Worm (Caenorhabditis elegans) whole organism, L1 larva: Measurements from ENCODE around the gene tra-1.

Source experiments
- C04F5.9 ChIP-seq: sonication (generic microtip); optimal IDR thresholded peaks from 2 replicates; lab custom pipeline; 2016; ENCODE audit warnings: missing genetic modification characterization, missing compliant biosample characterization
- aha-1 ChIP-seq: fragments of 150-350 bp; optimal IDR thresholded peaks from 2 replicates; lab custom pipeline; 2014; ENCODE audit warnings: missing biosample characterization, missing genetic modification characterization
- aly-2 ChIP-seq: fragments of 150-350 bp; optimal IDR thresholded peaks from 2 replicates; lab custom pipeline; 2014; ENCODE audit warnings: missing biosample characterization, missing genetic modification characterization
- blmp-1 ChIP-seq: fragments of 150-350 bp; optimal IDR thresholded peaks from 2 replicates; lab custom pipeline; 2014; ENCODE audit warnings: missing biosample characterization, missing genetic modification characterization
- ceh-63 ChIP-seq: fragments of 200-800 bp; sonication (Bioruptor generic); optimal IDR thresholded peaks from 2 replicates; lab custom pipeline; 2018; ENCODE audit warnings: mild to moderate bottlenecking, missing genetic modification characterization, missing compliant biosample characterization
- ceh-90 ChIP-seq: sonication (generic microtip); optimal IDR thresholded peaks from 2 replicates; lab custom pipeline; 2016; ENCODE audit warnings: missing genetic modification characterization, missing compliant biosample characterization
- ces-1 ChIP-seq: fragments of 150-350 bp; optimal IDR thresholded peaks from 2 replicates; lab custom pipeline; 2014; ENCODE audit warnings: missing biosample characterization, missing genetic modification reagents, missing genetic modification characterization
- dpl-1 ChIP-seq, 3 experiments: fragments of 150-350 bp in 2 of 3; sonication (generic microtip) in 1 of 3; optimal IDR thresholded peaks; 2 replicates each; lab custom pipeline; 2014 to 2017; ENCODE audit warnings: missing biosample characterization in 3 of 3, missing genetic modification characterization in 3 of 3, missing genetic modification reagents in 3 of 3
- efl-3 ChIP-seq: fragments of 200-800 bp; sonication (Bioruptor generic); optimal IDR thresholded peaks from 2 replicates; lab custom pipeline; 2018; ENCODE audit warnings: mild to moderate bottlenecking, missing genetic modification characterization, missing compliant biosample characterization
- egl-27 ChIP-seq, 2 experiments: fragments of 150-350 bp in 1 of 2; sonication (generic microtip); optimal IDR thresholded peaks; 3 replicates each; lab custom pipeline; 2017 to 2018; ENCODE audit warnings: missing biosample characterization in 2 of 2, missing genetic modification characterization in 2 of 2, missing genetic modification reagents in 2 of 2
- elt-3 ChIP-seq, 6 experiments: fragments of 150-350 bp in 1 of 6; sonication (generic microtip); optimal IDR thresholded peaks; 2 replicates each; lab custom pipeline; 2017 to 2018; ENCODE audit warnings: missing biosample characterization in 6 of 6, missing genetic modification characterization in 6 of 6, inconsistent platforms in 1 of 6
- ets-5 ChIP-seq: fragments of 200-800 bp; sonication (Bioruptor generic); IDR thresholded peaks from 2 replicates; pipeline ENCODE4 v1.3.6; 2022; ENCODE audit warnings: missing genetic modification characterization, missing compliant biosample characterization
- fkh-10 ChIP-seq: sonication (generic microtip); optimal IDR thresholded peaks from 2 replicates; lab custom pipeline; 2017; ENCODE audit warnings: missing biosample characterization, missing genetic modification reagents, missing genetic modification characterization
- fkh-4 ChIP-seq: sonication (generic microtip); optimal IDR thresholded peaks from 2 replicates; lab custom pipeline; 2016; ENCODE audit warnings: missing compliant biosample characterization, missing genetic modification characterization, borderline replicate concordance
- hlh-17 ChIP-seq: fragments of 200-800 bp; sonication (Bioruptor generic); optimal IDR thresholded peaks from 2 replicates; lab custom pipeline; 2018; ENCODE audit warnings: missing genetic modification characterization, mild to moderate bottlenecking, missing compliant biosample characterization, moderate library complexity, borderline replicate concordance
- hlh-4 ChIP-seq: sonication (generic microtip); optimal IDR thresholded peaks from 2 replicates; lab custom pipeline; 2016; ENCODE audit warnings: mild to moderate bottlenecking, missing genetic modification characterization, missing compliant biosample characterization
- irx-1 ChIP-seq: sonication (generic microtip); optimal IDR thresholded peaks from 2 replicates; lab custom pipeline; 2016; ENCODE audit warnings: missing genetic modification characterization, missing compliant biosample characterization
- lin-14 ChIP-seq: fragments of 200-800 bp; sonication (Bioruptor generic); optimal IDR thresholded peaks from 2 replicates; lab custom pipeline; 2018; ENCODE audit warnings: mild to moderate bottlenecking, missing genetic modification characterization, moderate library complexity, missing compliant biosample characterization
- lin-35 ChIP-seq, 2 experiments: fragments of 150-350 bp; optimal IDR thresholded peaks; 2 replicates each; lab custom pipeline; 2014; ENCODE audit warnings: missing biosample characterization in 2 of 2, missing genetic modification characterization in 2 of 2, missing genetic modification reagents in 2 of 2
- lin-39 ChIP-seq: fragments of 150-350 bp; optimal IDR thresholded peaks from 2 replicates; lab custom pipeline; 2014; ENCODE audit warnings: missing biosample characterization, missing genetic modification reagents, missing genetic modification characterization
- lir-3 ChIP-seq: sonication (generic microtip); optimal IDR thresholded peaks from 2 replicates; lab custom pipeline; 2016; ENCODE audit warnings: mild to moderate bottlenecking, missing genetic modification characterization, moderate library complexity, missing compliant biosample characterization; ENCODE audit not compliant: poor library complexity
- mdl-1 ChIP-seq, 2 experiments: fragments of 150-350 bp; optimal IDR thresholded peaks; 2 replicates each; lab custom pipeline; 2014 to 2017; ENCODE audit warnings: missing biosample characterization in 2 of 2, missing genetic modification characterization in 2 of 2, inconsistent platforms in 1 of 2
- mep-1 ChIP-seq: fragments of 150-350 bp; optimal IDR thresholded peaks from 2 replicates; lab custom pipeline; 2014; ENCODE audit warnings: missing biosample characterization, missing genetic modification characterization
- nhr-11 ChIP-seq: fragments of 150-350 bp; optimal IDR thresholded peaks from 2 replicates; lab custom pipeline; 2014; ENCODE audit warnings: missing biosample characterization, missing genetic modification characterization
- nhr-12 ChIP-seq: sonication (generic microtip); optimal IDR thresholded peaks from 2 replicates; lab custom pipeline; 2017; ENCODE audit warnings: missing biosample characterization, missing genetic modification characterization
- nhr-20 ChIP-seq: sonication (generic microtip); optimal IDR thresholded peaks from 2 replicates; lab custom pipeline; 2016; ENCODE audit warnings: mild to moderate bottlenecking, missing genetic modification characterization, missing compliant biosample characterization
- nhr-237 ChIP-seq: fragments of 150-350 bp; optimal IDR thresholded peaks from 2 replicates; lab custom pipeline; 2014; ENCODE audit warnings: missing biosample characterization, missing genetic modification characterization
- nhr-71 ChIP-seq: sonication (generic microtip); optimal IDR thresholded peaks from 2 replicates; lab custom pipeline; 2016; ENCODE audit warnings: mild to moderate bottlenecking, missing genetic modification characterization, moderate library complexity, missing compliant biosample characterization
- nhr-77 ChIP-seq: fragments of 150-350 bp; optimal IDR thresholded peaks from 2 replicates; lab custom pipeline; 2014; ENCODE audit warnings: missing biosample characterization, missing genetic modification characterization
- nhr-85 ChIP-seq: sonication (generic microtip); peaks from one replicate; lab custom pipeline; 2016; ENCODE audit warnings: missing genetic modification characterization, inconsistent platforms, missing compliant biosample characterization
- pag-3 ChIP-seq: sonication (generic microtip); optimal IDR thresholded peaks from 2 replicates; lab custom pipeline; 2017; ENCODE audit warnings: missing genetic modification characterization, mild to moderate bottlenecking, missing compliant biosample characterization, antibody characterized with exemption, borderline replicate concordance; ENCODE audit not compliant: insufficient read depth
- pax-3 ChIP-seq: fragments of 200-800 bp; sonication (Bioruptor generic); optimal IDR thresholded peaks from 2 replicates; lab custom pipeline; 2018; ENCODE audit warnings: mild to moderate bottlenecking, missing genetic modification characterization, moderate library complexity, missing compliant biosample characterization
- pqm-1 ChIP-seq: sonication (generic microtip); optimal IDR thresholded peaks from 3 replicates; lab custom pipeline; 2017; ENCODE audit warnings: missing biosample characterization, missing genetic modification characterization
- sox-4 ChIP-seq: sonication (generic microtip); optimal IDR thresholded peaks from 2 replicates; lab custom pipeline; 2016; ENCODE audit warnings: missing genetic modification characterization, missing compliant biosample characterization
- sptf-1 ChIP-seq: fragments of 150-350 bp; optimal IDR thresholded peaks from 2 replicates; lab custom pipeline; 2014; ENCODE audit warnings: missing biosample characterization, missing genetic modification characterization
- sup-37 ChIP-seq: fragments of 200-800 bp; sonication (Bioruptor generic); optimal IDR thresholded peaks from 2 replicates; lab custom pipeline; 2018; ENCODE audit warnings: mild to moderate bottlenecking, missing genetic modification characterization, missing compliant biosample characterization
- tlp-1 ChIP-seq: fragments of 150-350 bp; optimal IDR thresholded peaks from 2 replicates; lab custom pipeline; 2014; ENCODE audit warnings: missing biosample characterization, missing genetic modification characterization
- unc-30 ChIP-seq: sonication (generic microtip); optimal IDR thresholded peaks from 2 replicates; lab custom pipeline; 2017; ENCODE audit warnings: missing biosample characterization, missing genetic modification characterization
- unc-62 ChIP-seq: fragments of 150-350 bp; optimal IDR thresholded peaks from 2 replicates; lab custom pipeline; 2014; ENCODE audit warnings: missing biosample characterization, missing genetic modification reagents, missing genetic modification characterization
- unc-98 ChIP-seq: fragments of 200-800 bp; sonication (Bioruptor generic); IDR thresholded peaks from 2 replicates; pipeline ENCODE4 v1.3.6; 2022; ENCODE audit warnings: missing genetic modification characterization, missing compliant biosample characterization
- vab-15 ChIP-seq: sonication (generic microtip); optimal IDR thresholded peaks from 2 replicates; lab custom pipeline; 2017; ENCODE audit warnings: missing genotype, mild to moderate bottlenecking, missing genetic modification characterization, missing compliant biosample characterization
- xbp-1 ChIP-seq: sonication (generic microtip); optimal IDR thresholded peaks from 2 replicates; lab custom pipeline; 2016; ENCODE audit warnings: missing genetic modification characterization, missing compliant biosample characterization
- zag-1 ChIP-seq: fragments of 150-350 bp; optimal IDR thresholded peaks from 2 replicates; lab custom pipeline; 2014; ENCODE audit warnings: missing biosample characterization, missing genetic modification characterization
- ztf-11 ChIP-seq, 2 experiments: sonication (generic microtip); optimal IDR thresholded peaks; 2 replicates each; lab custom pipeline; 2016 to 2017; ENCODE audit warnings: missing genetic modification characterization in 2 of 2, missing biosample characterization in 1 of 2, missing compliant biosample characterization in 1 of 2
- ztf-4 ChIP-seq: fragments of 150-350 bp; optimal IDR thresholded peaks from 2 replicates; lab custom pipeline; 2014; ENCODE audit warnings: missing biosample characterization, missing genetic modification characterization

Gene tra-1

DNA sequence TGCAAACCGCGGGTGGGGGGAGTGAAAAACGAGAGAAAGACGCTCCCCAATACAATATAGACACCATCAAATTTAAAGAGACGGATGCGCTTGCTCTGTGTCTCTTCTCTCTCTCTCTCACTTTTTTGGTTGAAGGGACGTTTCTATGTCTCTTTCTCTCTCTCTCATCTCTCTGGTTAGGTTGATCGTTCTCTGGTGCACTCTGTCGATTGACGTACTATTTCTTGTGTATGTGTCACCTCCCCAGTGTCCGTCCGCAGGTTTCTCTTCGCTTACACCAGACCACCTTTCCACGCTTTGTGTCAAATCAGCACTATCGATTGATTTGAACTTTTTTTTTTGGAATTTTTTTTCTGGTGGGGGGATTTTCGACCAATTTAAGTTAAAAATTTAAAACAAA, 48.4 kb upstream of the tra-1 start (continued):
- no peak for TF ChIP-seq hlh-4 (tag; lab: Kevin White, UChicago)
- no peak for TF ChIP-seq aly-2 (tag; lab: Kevin White, UChicago)
- no peak for TF ChIP-seq sup-37
- peak; percentile 20 for TF ChIP-seq irx-1 (tag; lab: Kevin White, UChicago)
- TF ChIP-seq nhr-77 (tag; lab: Kevin White, UChicago) = peak; percentile 68
- TF ChIP-seq lin-14 (GFP tag; lab: Kevin White, UChicago) = peak; percentile 91
- TF ChIP-seq unc-30 = no peak
- TF ChIP-seq nhr-20 = peak; percentile 84
- TF ChIP-seq egl-27 (tag; optimal IDR thresholded peaks at IDR 0.05; lab: Kevin White, UChicago) = no peak
- TF ChIP-seq ztf-4 = peak; percentile 49
- no peak for TF ChIP-seq pax-3 (tag; lab: Kevin White, UChicago)
- TF ChIP-seq lin-39 (tag; lab: Kevin White, UChicago) = no peak
- no peak for TF ChIP-seq fkh-10 (GFP tag; lab: Kevin White, UChicago)
- TF ChIP-seq elt-3 (tag; optimal IDR thresholded peaks at IDR 0.05; lab: Kevin White, UChicago) = peak in 4 of 6 experiments; percentile 47 to 61 (median 54)
- TF ChIP-seq xbp-1 = peak; percentile 52
- peak; percentile 11 to 51 (median 50) for TF ChIP-seq dpl-1 (GFP tag; optimal IDR thresholded peaks at IDR 0.05; lab: Kevin White, UChicago)
- TF ChIP-seq fkh-4 (tag; lab: Kevin White, UChicago) = no peak
- TF ChIP-seq nhr-237 (tag; lab: Kevin White, UChicago) = peak; percentile 15
- TF ChIP-seq ztf-11 (tag; optimal IDR thresholded peaks at IDR 0.05; lab: Kevin White, UChicago) = peak in 1 of 2 experiments; percentile 4
- TF ChIP-seq tlp-1 = no peak
- TF ChIP-seq ceh-90 = no peak
- no peak for TF ChIP-seq pqm-1 (tag; lab: Kevin White, UChicago)
- no peak for TF ChIP-seq zag-1 (tag; lab: Kevin White, UChicago)
- TF ChIP-seq nhr-12 (tag; lab: Kevin White, UChicago) = no peak
- no peak for TF ChIP-seq hlh-17 (GFP tag; lab: Kevin White, UChicago)
- TF ChIP-seq unc-62 (GFP tag; lab: Kevin White, UChicago) = no peak
- peak; percentile 70 to 75 for TF ChIP-seq lin-35 (GFP tag; optimal IDR thresholded peaks at IDR 0.05; lab: Kevin White, UChicago)
- no peak for TF ChIP-seq ces-1
- peak; percentile 89 for TF ChIP-seq blmp-1 (tag; lab: Kevin White, UChicago)
- peak in 1 of 2 experiments; percentile 60 for TF ChIP-seq mdl-1 (tag; optimal IDR thresholded peaks at IDR 0.05; lab: Kevin White, UChicago)
- no peak for TF ChIP-seq sox-4 (tag; lab: Kevin White, UChicago)
- TF ChIP-seq nhr-11 (tag; lab: Kevin White, UChicago) = no peak
- no peak for TF ChIP-seq vab-15
- no peak for TF ChIP-seq ets-5 (GFP tag; lab: Robert Waterston, UW)
- TF ChIP-seq mep-1 = peak; percentile 76
- no peak for TF ChIP-seq sptf-1 (tag; lab: Kevin White, UChicago)
- TF ChIP-seq lir-3 = no peak
- TF ChIP-seq ceh-63 (GFP tag; lab: Kevin White, UChicago) = no peak

DNA sequence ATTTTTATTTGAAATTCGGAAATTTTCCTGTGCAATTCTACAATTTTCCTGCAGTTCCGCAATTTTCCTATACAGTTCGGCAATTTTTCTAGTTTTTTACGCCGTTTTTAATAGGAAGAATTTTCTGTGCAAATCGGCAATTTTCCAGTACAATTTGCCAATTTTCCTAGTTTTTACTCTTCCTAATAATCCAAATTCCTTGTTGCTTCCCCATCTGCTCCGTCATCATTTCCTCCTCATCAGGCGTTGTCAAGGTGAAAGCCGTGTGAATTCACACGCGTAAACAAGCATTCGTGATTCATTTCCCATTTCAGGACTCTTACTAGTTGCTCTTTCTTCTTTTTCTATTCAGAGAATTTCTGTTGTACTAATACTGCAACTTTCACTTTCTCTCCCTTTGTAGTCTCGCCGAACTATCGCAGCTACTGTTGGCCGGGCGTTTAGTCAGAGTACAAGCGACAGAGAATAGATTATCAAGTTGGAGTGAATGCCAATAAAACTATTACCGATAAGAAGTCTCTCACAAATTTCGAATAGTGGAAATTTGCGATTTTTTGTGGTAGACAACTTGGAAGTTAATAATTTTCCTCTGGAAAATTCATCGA, 46.7 kb upstream of the tra-1 start:
- TF ChIP-seq nhr-71 (tag; lab: Kevin White, UChicago) (no peak), unc-98 (GFP tag; lab: Robert Waterston, UW) (no peak), aha-1 (no peak), blmp-1 (tag; lab: Kevin White, UChicago) (peak; percentile 91), pag-3 (tag; lab: Kevin White, UChicago) (no peak), ztf-11 (tag; optimal IDR thresholded peaks at IDR 0.05; lab: Kevin White, UChicago) (no peak), nhr-85 (peak; percentile 60), C04F5.9 (tag; lab: Kevin White, UChicago) (no peak), efl-3 (GFP tag; lab: Kevin White, UChicago) (no peak)
